Fruit fly (Drosophila melanogaster) whole organism, embryonic: ENCODE data around the gene car.

ENCODE experiments used
- BEAF-32 ChIP-seq: fragments of 200-800 bp; sonication (Bioruptor generic); optimal IDR thresholded peaks from 3 replicates; lab custom pipeline; 2017; ENCODE audit warnings: missing biosample characterization, missing genetic modification characterization, mild to moderate bottlenecking, moderate library complexity, missing genetic modification reagents
- Bgb ChIP-seq: fragments of 200-800 bp; sonication (Bioruptor generic); IDR thresholded peaks from 2 replicates; pipeline ENCODE4 v1.3.6; 2022; ENCODE audit warnings: missing biosample characterization, missing genetic modification characterization; ENCODE audit not compliant: partially characterized antibody
- CG11247 ChIP-seq: fragments of 200-800 bp; sonication (Bioruptor generic); IDR thresholded peaks from 2 replicates; pipeline ENCODE4 v1.3.6; 2022; ENCODE audit warnings: missing biosample characterization, missing genetic modification characterization
- CG11695 ChIP-seq: fragments of 200-800 bp; sonication (Bioruptor generic); IDR thresholded peaks from 3 replicates; pipeline ENCODE4 v1.3.6; 2022; ENCODE audit warnings: missing biosample characterization, missing genetic modification characterization
- CG12071 ChIP-seq: fragments of 200-800 bp; sonication (Bioruptor generic); optimal IDR thresholded peaks from 3 replicates; lab custom pipeline; 2018; ENCODE audit warnings: missing biosample characterization, mild to moderate bottlenecking, missing genetic modification characterization
- CG13287 ChIP-seq: fragments of 200-800 bp; sonication (Bioruptor generic); IDR thresholded peaks from 2 replicates; pipeline ENCODE4 v1.3.6; 2022; ENCODE audit warnings: missing biosample characterization, missing genetic modification characterization; ENCODE audit not compliant: partially characterized antibody
- CG13624 ChIP-seq: fragments of 200-800 bp; sonication (Bioruptor generic); optimal IDR thresholded peaks from 2 replicates; lab custom pipeline; 2016; ENCODE audit warnings: missing biosample characterization, missing genetic modification characterization
- CG13894 ChIP-seq: fragments of 200-800 bp; sonication (Bioruptor generic); optimal IDR thresholded peaks from 3 replicates; lab custom pipeline; 2018; ENCODE audit warnings: missing biosample characterization, mild to moderate bottlenecking, missing genetic modification characterization, moderate library complexity
- CG14860 ChIP-seq: fragments of 200-800 bp; sonication (Bioruptor generic); IDR thresholded peaks from 3 replicates; pipeline ENCODE4 v1.3.6; 2022; ENCODE audit warnings: missing biosample characterization, missing genetic modification characterization; ENCODE audit not compliant: partially characterized antibody
- CG1603 ChIP-seq: fragments of 200-800 bp; sonication (Bioruptor generic); optimal IDR thresholded peaks from 2 replicates; lab custom pipeline; 2019; ENCODE audit warnings: missing biosample characterization, mild to moderate bottlenecking, missing genetic modification characterization, moderate library complexity
- CG17186 ChIP-seq: fragments of 200-800 bp; sonication (Bioruptor generic); optimal IDR thresholded peaks from 3 replicates; lab custom pipeline; 2017; ENCODE audit warnings: missing biosample characterization, missing genetic modification reagents, missing genetic modification characterization
- CG2116 ChIP-seq: fragments of 200-800 bp; sonication (Bioruptor generic); optimal IDR thresholded peaks from 3 replicates; lab custom pipeline; 2018; ENCODE audit warnings: missing biosample characterization, mild to moderate bottlenecking, missing genetic modification characterization
- CG2712 ChIP-seq: fragments of 200-800 bp; optimal IDR thresholded peaks from 3 replicates; lab custom pipeline; 2019; ENCODE audit warnings: missing biosample characterization, mild to moderate bottlenecking, missing genetic modification characterization, moderate library complexity
- CG34422 ChIP-seq: fragments of 200-800 bp; sonication (Bioruptor generic); IDR thresholded peaks from 3 replicates; pipeline ENCODE4 v1.3.6; 2022; ENCODE audit warnings: missing biosample characterization, missing genetic modification characterization
- CG7372 ChIP-seq: fragments of 200-800 bp; sonication (Bioruptor generic); IDR thresholded peaks from 2 replicates; pipeline ENCODE4 v1.3.6; 2022; ENCODE audit warnings: missing biosample characterization, missing genetic modification characterization
- CG7963 ChIP-seq: fragments of 200-800 bp; sonication (Bioruptor generic); IDR thresholded peaks from 3 replicates; pipeline ENCODE4 v1.3.6; 2022; ENCODE audit warnings: missing biosample characterization, missing genetic modification characterization; ENCODE audit not compliant: partially characterized antibody
- CG9876 ChIP-seq: fragments of 200-800 bp; sonication (Bioruptor generic); optimal IDR thresholded peaks from 2 replicates; lab custom pipeline; 2016; ENCODE audit warnings: missing biosample characterization, missing genetic modification characterization
- Drgx ChIP-seq: fragments of 200-800 bp; sonication (Bioruptor generic); IDR thresholded peaks from 2 replicates; pipeline ENCODE4 v1.3.6; 2022; ENCODE audit warnings: missing biosample characterization, missing genetic modification characterization
- Ets97D ChIP-seq: fragments of 200-800 bp; sonication (Bioruptor generic); optimal IDR thresholded peaks from 3 replicates; lab custom pipeline; 2016; ENCODE audit warnings: missing biosample characterization, missing genetic modification characterization
- Hand ChIP-seq: fragments of 200-800 bp; sonication (Bioruptor generic); optimal IDR thresholded peaks from 2 replicates; lab custom pipeline; 2017; ENCODE audit warnings: mild to moderate bottlenecking, missing biosample characterization, missing genetic modification reagents, missing genetic modification characterization
- MESR4 ChIP-seq: fragments of 200-800 bp; sonication (Bioruptor generic); optimal IDR thresholded peaks from 2 replicates; lab custom pipeline; 2018; ENCODE audit warnings: missing biosample characterization, mild to moderate bottlenecking, missing genetic modification characterization, moderate library complexity
- MTF-1 ChIP-seq: fragments of 200-800 bp; sonication (Bioruptor generic); optimal IDR thresholded peaks from 2 replicates; lab custom pipeline; 2018; ENCODE audit warnings: missing biosample characterization, mild to moderate bottlenecking, missing genetic modification characterization, borderline replicate concordance
- NfI ChIP-seq: fragments of 200-800 bp; sonication (Bioruptor generic); optimal IDR thresholded peaks from 3 replicates; lab custom pipeline; 2018; ENCODE audit warnings: missing biosample characterization, mild to moderate bottlenecking, missing genetic modification characterization, moderate library complexity
- PHDP ChIP-seq: fragments of 200-800 bp; sonication (Bioruptor generic); optimal IDR thresholded peaks from 3 replicates; lab custom pipeline; 2018; ENCODE audit warnings: missing biosample characterization, mild to moderate bottlenecking, missing genetic modification characterization, moderate library complexity
- Ravus ChIP-seq: fragments of 200-800 bp; sonication (Bioruptor generic); IDR thresholded peaks from 2 replicates; pipeline ENCODE4 v1.3.6; 2022; ENCODE audit warnings: missing biosample characterization, missing genetic modification characterization
- Trl ChIP-seq, 3 experiments: fragments of >200 bp in 2 of 3; fragments of 200-800 bp in 1 of 3; sonication (Bioruptor generic) in 1 of 3; optimal IDR thresholded peaks; 2 replicates in 1 of 3; 3 replicates in 2 of 3; lab custom pipeline; 2016 to 2017; ENCODE audit warnings: missing biosample characterization in 1 of 3, missing genetic modification characterization in 1 of 3
- Vsx1 ChIP-seq: fragments of 200-800 bp; sonication (Bioruptor generic); optimal IDR thresholded peaks from 2 replicates; lab custom pipeline; 2017; ENCODE audit warnings: missing biosample characterization, mild to moderate bottlenecking, missing genetic modification characterization, missing genetic modification reagents
- btn ChIP-seq: fragments of 200-800 bp; sonication (Bioruptor generic); optimal IDR thresholded peaks from 2 replicates; lab custom pipeline; 2016; ENCODE audit warnings: missing biosample characterization, missing genetic modification characterization
- caup ChIP-seq: fragments of 200-800 bp; sonication (Bioruptor generic); optimal IDR thresholded peaks from 3 replicates; lab custom pipeline; 2017; ENCODE audit warnings: missing biosample characterization, mild to moderate bottlenecking, missing genetic modification characterization, moderate library complexity; ENCODE audit not compliant: severe bottlenecking
- chif ChIP-seq, 2 experiments: fragments of 200-800 bp; sonication (Bioruptor generic); optimal IDR thresholded peaks; 3 replicates each; lab custom pipeline; 2016; ENCODE audit warnings: missing biosample characterization in 2 of 2, missing genetic modification characterization in 2 of 2
- chm ChIP-seq: fragments of 200-800 bp; sonication (Bioruptor generic); IDR thresholded peaks from 2 replicates; pipeline ENCODE4 v1.3.6; 2022; ENCODE audit warnings: missing biosample characterization, missing genetic modification characterization
- ci ChIP-seq: fragments of 200-800 bp; sonication (Bioruptor generic); IDR thresholded peaks from 3 replicates; pipeline ENCODE4 v1.3.6; 2022; ENCODE audit warnings: missing biosample characterization, missing genetic modification characterization
- dm ChIP-seq: fragments of 200-800 bp; sonication (Bioruptor generic); optimal IDR thresholded peaks from 3 replicates; lab custom pipeline; 2016; ENCODE audit warnings: missing biosample characterization, missing genetic modification characterization
- exex ChIP-seq: fragments of 200-800 bp; sonication (Bioruptor generic); optimal IDR thresholded peaks from 4 replicates; lab custom pipeline; 2018; ENCODE audit warnings: missing biosample characterization, mild to moderate bottlenecking, missing genetic modification characterization, moderate library complexity
- hbn ChIP-seq: fragments of 200-800 bp; sonication (Bioruptor generic); IDR thresholded peaks from 2 replicates; pipeline ENCODE4 v1.3.6; 2022; ENCODE audit warnings: missing biosample characterization, missing genetic modification characterization; ENCODE audit not compliant: partially characterized antibody
- hth ChIP-seq: fragments of >200 bp; optimal IDR thresholded peaks from 2 replicates; lab custom pipeline; 2017; ENCODE audit warnings: inconsistent platforms
- mld ChIP-seq: fragments of 200-800 bp; sonication (Bioruptor generic); IDR thresholded peaks from 3 replicates; pipeline ENCODE4 v1.3.6; 2022; ENCODE audit warnings: missing biosample characterization, missing genetic modification characterization; ENCODE audit not compliant: partially characterized antibody
- otp ChIP-seq: fragments of 200-800 bp; sonication (Bioruptor generic); IDR thresholded peaks from 3 replicates; pipeline ENCODE4, ENCODE4 v1.3.6; 2022; ENCODE audit warnings: missing biosample characterization, missing genetic modification characterization
- pho ChIP-seq: fragments of 200-800 bp; sonication (Bioruptor generic); optimal IDR thresholded peaks from 2 replicates; lab custom pipeline; 2016; ENCODE audit warnings: missing biosample characterization, missing genetic modification characterization
- phol ChIP-seq: fragments of 200-800 bp; sonication (Bioruptor generic); optimal IDR thresholded peaks from 3 replicates; lab custom pipeline; 2018; ENCODE audit warnings: missing biosample characterization, mild to moderate bottlenecking, missing genetic modification characterization, moderate library complexity
- run ChIP-seq: fragments of 200-800 bp; sonication (Bioruptor generic); optimal IDR thresholded peaks from 3 replicates; lab custom pipeline; 2018; ENCODE audit warnings: missing biosample characterization, mild to moderate bottlenecking, missing genetic modification characterization
- sd ChIP-seq: fragments of 200-800 bp; sonication (Bioruptor generic); optimal IDR thresholded peaks from 3 replicates; lab custom pipeline; 2018; ENCODE audit warnings: missing biosample characterization, mild to moderate bottlenecking, missing genetic modification characterization, moderate library complexity
- sens ChIP-seq: fragments of 200-800 bp; sonication (Bioruptor generic); peaks from one replicate; lab custom pipeline; 2016; ENCODE audit warnings: missing biosample characterization, missing genetic modification characterization
- slbo ChIP-seq: fragments of 200-800 bp; sonication (Bioruptor generic); IDR thresholded peaks from 2 replicates; pipeline ENCODE4 v1.3.6; 2022; ENCODE audit warnings: missing biosample characterization, missing genetic modification characterization
- sob ChIP-seq: fragments of 200-800 bp; sonication (Bioruptor generic); IDR thresholded peaks from 2 replicates; pipeline ENCODE4 v1.3.6; 2022; ENCODE audit warnings: missing biosample characterization, missing genetic modification characterization
- sr ChIP-seq: fragments of 200-800 bp; sonication (Bioruptor generic); IDR thresholded peaks from 3 replicates; pipeline ENCODE4 v1.3.6; 2022; ENCODE audit warnings: missing biosample characterization, missing genetic modification characterization
- trh ChIP-seq: fragments of 200-800 bp; sonication (Bioruptor generic); optimal IDR thresholded peaks from 2 replicates; lab custom pipeline; 2016; ENCODE audit warnings: missing biosample characterization, missing genetic modification characterization
- vfl ChIP-seq: fragments of 200-800 bp; sonication (Bioruptor generic); optimal IDR thresholded peaks from 2 replicates; lab custom pipeline; 2016; ENCODE audit warnings: missing biosample characterization, missing genetic modification characterization
- zen2 ChIP-seq: fragments of 200-800 bp; sonication (Bioruptor generic); IDR thresholded peaks from 3 replicates; pipeline ENCODE4 v1.3.6; 2022; ENCODE audit warnings: missing biosample characterization, missing genetic modification characterization; ENCODE audit not compliant: partially characterized antibody

car gene

dm6 chrX:19604997-19605396 is 39.2 kb downstream of the car start, which contains the start of gene CG14207 (continued):
- TF ChIP-seq CG13287 (GFP tag; lab: Robert Waterston, UW) (peak; percentile 80), chm (peak; percentile 61; the same call in 1 of the 2 replicates), CG12071 (GFP tag; lab: Kevin White, UChicago) (peak; percentile 36), phol (no peak), otp (no peak), CG7372 (no peak), Ets97D (peak; percentile 41), Bgb (GFP tag; lab: Robert Waterston, UW) (peak; percentile 78), CG1603 (tag; lab: Kevin White, UChicago) (peak; percentile 20), mld (GFP tag; lab: Robert Waterston, UW) (peak; percentile 80), BEAF-32 (GFP tag; lab: Kevin White, UChicago) (peak; percentile 61), hth (no peak), MTF-1 (GFP tag; lab: Kevin White, UChicago) (peak; percentile 9), CG13894 (tag; lab: Kevin White, UChicago) (peak; percentile 52), sd (peak; percentile 4), Trl (optimal IDR thresholded peaks at IDR 0.05; lab: Kevin White, UChicago) (no peak), Trl (GFP tag; optimal IDR thresholded peaks at IDR 0.05; lab: Kevin White, UChicago) (peak; percentile 7), sob (GFP tag; lab: Robert Waterston, UW) (0 out of 2 replicates have a peak, but pooled peaks have one; percentile 40), CG14860 (GFP tag; lab: Robert Waterston, UW) (peak; percentile 68), run (tag; lab: Kevin White, UChicago) (no peak), MESR4 (GFP tag; lab: Kevin White, UChicago) (peak; percentile 22), Vsx1 (GFP tag; lab: Kevin White, UChicago) (no peak), ci (GFP tag; lab: Robert Waterston, UW) (peak; percentile 65; the same call in 2 of the 3 replicates), dm (GFP tag; lab: Kevin White, UChicago) (peak; percentile 15), CG2116 (GFP tag; lab: Kevin White, UChicago) (peak; percentile 86), pho (GFP tag; lab: Kevin White, UChicago) (no peak), trh (GFP tag; lab: Kevin White, UChicago) (no peak), CG2712 (tag; lab: Kevin White, UChicago) (peak; percentile 24), sr (GFP tag; lab: Robert Waterston, UW) (0 out of 3 replicates have a peak, but pooled peaks have one; percentile 12), caup (GFP tag; lab: Kevin White, UChicago) (peak; percentile 49), vfl (no peak), CG7963 (peak; percentile 87), hbn (GFP tag; lab: Robert Waterston, UW) (peak; percentile 57; the same call in 1 of the 2 replicates), CG11695 (GFP tag; lab: Robert Waterston, UW) (peak; percentile 22; the same call in 1 of the 3 replicates), Hand (GFP tag; lab: Kevin White, UChicago) (peak; percentile 48), chif (GFP tag; optimal IDR thresholded peaks at IDR 0.05; lab: Kevin White, UChicago) (no peak), sens (peak; percentile 63), btn (GFP tag; lab: Kevin White, UChicago) (no peak), zen2 (GFP tag; lab: Robert Waterston, UW) (peak; percentile 67), CG9876 (GFP tag; lab: Kevin White, UChicago) (no peak), Ravus (GFP tag; lab: Robert Waterston, UW) (no peak), CG17186 (GFP tag; lab: Kevin White, UChicago) (peak; percentile 23), slbo (GFP tag; lab: Robert Waterston, UW) (peak; percentile 41; the same call in 1 of the 2 replicates), PHDP (tag; lab: Kevin White, UChicago) (peak; percentile 1), Drgx (GFP tag; lab: Robert Waterston, UW) (no peak), CG13624 (GFP tag; lab: Kevin White, UChicago) (peak; percentile 56), NfI (GFP tag; lab: Kevin White, UChicago) (peak; percentile 12), exex (tag; lab: Kevin White, UChicago) (peak; percentile 27), CG34422 (GFP tag; lab: Robert Waterston, UW) (0 out of 3 replicates have a peak, but pooled peaks have one; percentile 29), CG11247 (GFP tag; lab: Robert Waterston, UW) (peak; percentile 30; the same call in 1 of the 2 replicates)
